Worm (Caenorhabditis elegans): ENCODE data around the gene ltd-1.
A peak's percentile ranks its signal among the peaks of the same experiment; 100 is the strongest.

Gene ltd-1

ce11 chrII:8126132-8126531, 33.6 kb upstream of the ltd-1 start (continued):
- no peak for TF ChIP-seq ceh-32 (tag; optimal IDR thresholded peaks at IDR 0.05; ENCODE audit: poor library complexity)
- TF ChIP-seq unc-62 (GFP tag; optimal IDR thresholded peaks at IDR 0.05 in 1 of 2): no peak
- no peak for TF ChIP-seq unc-62 (tag; optimal IDR thresholded peaks at IDR 0.05)
- TF ChIP-seq arid-1 (GFP tag; conservative IDR thresholded peaks at IDR 0.05): 0 out of 2 replicates have a peak, but pooled peaks have one; percentile 22
- no peak for TF ChIP-seq nhr-25 (tag; optimal IDR thresholded peaks at IDR 0.05; ENCODE audit: borderline replicate concordance, insufficient read depth)
- TF ChIP-seq D1046.2 (GFP tag; IDR thresholded peaks at IDR 0.05): no peak
- no peak for TF ChIP-seq lim-7 (GFP tag; IDR thresholded peaks at IDR 0.05)
- no peak for TF ChIP-seq R02D3.7 (tag; optimal IDR thresholded peaks at IDR 0.05)
- TF ChIP-seq fos-1 (tag; optimal IDR thresholded peaks at IDR 0.05): no peak
- no peak for TF ChIP-seq dmd-8 (GFP tag; IDR thresholded peaks at IDR 0.05)
- TF ChIP-seq nhr-48 (tag; optimal IDR thresholded peaks at IDR 0.05): no peak
- TF ChIP-seq lin-39 (tag; optimal IDR thresholded peaks at IDR 0.05): no peak
- TF ChIP-seq lin-29 (GFP tag; IDR thresholded peaks at IDR 0.05): no peak
- no peak for TF ChIP-seq unc-39 (tag; optimal IDR thresholded peaks at IDR 0.05)
- TF ChIP-seq saeg-2 (GFP tag; IDR thresholded peaks at IDR 0.05): no peak
- peak; percentile 22 to 77 for TF ChIP-seq mdl-1 (tag; optimal IDR thresholded peaks at IDR 0.05)
- no peak for TF ChIP-seq daf-12 (tag; optimal IDR thresholded peaks at IDR 0.05)
- TF ChIP-seq madf-5 (GFP tag; IDR thresholded peaks at IDR 0.05): no peak
- no peak for TF ChIP-seq daf-19 (GFP tag; conservative IDR thresholded peaks at IDR 0.05)
- no peak for TF ChIP-seq ces-1 (GFP tag; optimal IDR thresholded peaks at IDR 0.05)
- no peak for TF ChIP-seq nhr-77 (tag; optimal IDR thresholded peaks at IDR 0.05)
- TF ChIP-seq ceh-62 (tag; optimal IDR thresholded peaks at IDR 0.05): no peak
- TF ChIP-seq ctbp-1 (GFP tag; IDR thresholded peaks at IDR 0.05): peak; percentile 70
- TF ChIP-seq F44E2.7 (GFP tag; IDR thresholded peaks at IDR 0.05): no peak
- TF ChIP-seq Y105C5A.15 (GFP tag; IDR thresholded peaks at IDR 0.05): no peak
- TF ChIP-seq nhr-237 (tag; optimal IDR thresholded peaks at IDR 0.05): no peak
- TF ChIP-seq fkh-10 (GFP tag; optimal IDR thresholded peaks at IDR 0.05): peak; percentile 20
- TF ChIP-seq unc-130 (GFP tag; optimal IDR thresholded peaks at IDR 0.05): no peak
- peak; percentile 9 for TF ChIP-seq nhr-6 (tag; optimal IDR thresholded peaks at IDR 0.05)
- no peak for TF ChIP-seq F37D6.2 (tag; optimal IDR thresholded peaks at IDR 0.05)
- peak; percentile 47 for TF ChIP-seq dve-1 (tag; optimal IDR thresholded peaks at IDR 0.05; ENCODE audit: insufficient read depth)

- TF ChIP-seq aha-1 (tag) (peak; percentile 73), Y75B8A.6 (GFP tag; IDR thresholded peaks at IDR 0.05) (no peak), unc-62 (GFP tag; optimal IDR thresholded peaks at IDR 0.05 in 1 of 2) (peak in 1 of 2 experiments; percentile 83), unc-62 (tag; optimal IDR thresholded peaks at IDR 0.05) (no peak)
These were observed 32.9 kb upstream of the ltd-1 start for ce11 chrII:8125439-8125838.

- no peak for TF ChIP-seq Y75B8A.6 (GFP tag; IDR thresholded peaks at IDR 0.05)
- no peak for TF ChIP-seq php-3 (GFP tag; IDR thresholded peaks at IDR 0.05)
- TF ChIP-seq lin-29 (GFP tag; IDR thresholded peaks at IDR 0.05): no peak
- TF ChIP-seq dmd-9 (GFP tag; IDR thresholded peaks at IDR 0.05): no peak
- peak; percentile 38 for TF ChIP-seq nhr-6 (tag; optimal IDR thresholded peaks at IDR 0.05)
- TF ChIP-seq T20F7.1 (GFP tag; optimal IDR thresholded peaks at IDR 0.05): peak; percentile 47
- TF ChIP-seq snpc-1.2 (GFP tag; IDR thresholded peaks at IDR 0.05): no peak
- TF ChIP-seq dve-1 (tag; optimal IDR thresholded peaks at IDR 0.05; ENCODE audit: insufficient read depth): peak; percentile 72
- peak; percentile 26; the same call in 1 of the 2 replicates for TF ChIP-seq dmd-6 (GFP tag; IDR thresholded peaks at IDR 0.05)
- peak in 1 of 2 experiments; percentile 31 for TF ChIP-seq hif-1 (tag; optimal IDR thresholded peaks at IDR 0.05)
- no peak for TF ChIP-seq nhr-41 (GFP tag; IDR thresholded peaks at IDR 0.05)
- TF ChIP-seq daf-16 (GFP tag; optimal IDR thresholded peaks at IDR 0.05): no peak
- TF ChIP-seq daf-16 (tag; optimal IDR thresholded peaks at IDR 0.05): peak; percentile 57
- TF ChIP-seq jun-1 (tag; optimal IDR thresholded peaks at IDR 0.05): no peak
- no peak for TF ChIP-seq madf-9 (GFP tag; conservative IDR thresholded peaks at IDR 0.05)
- no peak for TF ChIP-seq aly-2 (tag; optimal IDR thresholded peaks at IDR 0.05)
- 0 out of 2 replicates have a peak, but pooled peaks have one; percentile 17 for TF ChIP-seq daf-19 (GFP tag; conservative IDR thresholded peaks at IDR 0.05)
- no peak for TF ChIP-seq mdl-1 (tag; optimal IDR thresholded peaks at IDR 0.05)
- TF ChIP-seq mes-2 (tag; optimal IDR thresholded peaks at IDR 0.05; ENCODE audit: poor library complexity, severe bottlenecking): peak; percentile 75
- peak; percentile 6 for TF ChIP-seq rbr-2 (tag; optimal IDR thresholded peaks at IDR 0.05)
- TF ChIP-seq ZK546.5 (tag; optimal IDR thresholded peaks at IDR 0.05): no peak
- peak; percentile 69 for TF ChIP-seq dpl-1 (GFP tag; optimal IDR thresholded peaks at IDR 0.05)
- TF ChIP-seq hmg-1.1 (GFP tag; IDR thresholded peaks at IDR 0.05): peak; percentile 38; the same call in 1 of the 2 replicates
These were observed 32.3 kb upstream of the ltd-1 start, which contains the start of gene ire-1 for ce11 chrII:8124867-8125266. Gene ire-1 (minus strand): TSS chrII:8124910.
